Worm (Caenorhabditis elegans) whole organism, L3 larva: ENCODE measurements around the gene vep-2.

Source experiments
- ceh-28 ChIP-seq: fragments of 150-350 bp; optimal IDR thresholded peaks from 2 replicates; lab custom pipeline; 2014; ENCODE audit warnings: missing biosample characterization, missing genetic modification reagents, missing genetic modification characterization
- fkh-2 ChIP-seq: fragments of 150-350 bp; optimal IDR thresholded peaks from 2 replicates; lab custom pipeline; 2014; ENCODE audit warnings: missing biosample characterization, missing genetic modification reagents, missing genetic modification characterization
- nhr-12 ChIP-seq: fragments of 150-350 bp; optimal IDR thresholded peaks from 2 replicates; lab custom pipeline; 2014; ENCODE audit warnings: missing biosample characterization, missing genetic modification characterization
- nhr-76 ChIP-seq: fragments of 150-350 bp; sonication (generic microtip); optimal IDR thresholded peaks from 5 replicates; lab custom pipeline; 2014; ENCODE audit warnings: missing biosample characterization, missing genetic modification characterization
- nhr-77 ChIP-seq: fragments of 150-350 bp; optimal IDR thresholded peaks from 2 replicates; lab custom pipeline; 2014; ENCODE audit warnings: missing biosample characterization, missing genetic modification characterization
- pha-4 ChIP-seq: fragments of 150-350 bp; optimal IDR thresholded peaks from 2 replicates; lab custom pipeline; 2014; ENCODE audit warnings: missing biosample characterization, missing genetic modification reagents, missing genetic modification characterization
- skn-1 ChIP-seq: fragments of 150-350 bp; optimal IDR thresholded peaks from 2 replicates; lab custom pipeline; 2014; ENCODE audit warnings: missing biosample characterization, missing genetic modification characterization
- unc-39 ChIP-seq: sonication (generic microtip); optimal IDR thresholded peaks from 4 replicates; lab custom pipeline; 2017; ENCODE audit warnings: missing biosample characterization, missing genetic modification characterization

ce11 chrX:3655972-3656371 is 27.9 kb downstream of the vep-2 start, which contains the start of gene R11G1.7:
- TF ChIP-seq unc-39 (tag; lab: Kevin White, UChicago), result no peak
- no peak for TF ChIP-seq fkh-2 (tag; lab: Kevin White, UChicago)
- TF ChIP-seq ceh-28 (tag; lab: Kevin White, UChicago), result no peak
- no peak for TF ChIP-seq nhr-77 (tag; lab: Kevin White, UChicago)
- TF ChIP-seq nhr-76, result no peak
- TF ChIP-seq nhr-12 (tag; lab: Kevin White, UChicago), result no peak
- TF ChIP-seq pha-4 (tag; lab: Kevin White, UChicago), result no peak
- TF ChIP-seq skn-1 (tag; lab: Kevin White, UChicago), result no peak
